In the genomic region with DNA sequence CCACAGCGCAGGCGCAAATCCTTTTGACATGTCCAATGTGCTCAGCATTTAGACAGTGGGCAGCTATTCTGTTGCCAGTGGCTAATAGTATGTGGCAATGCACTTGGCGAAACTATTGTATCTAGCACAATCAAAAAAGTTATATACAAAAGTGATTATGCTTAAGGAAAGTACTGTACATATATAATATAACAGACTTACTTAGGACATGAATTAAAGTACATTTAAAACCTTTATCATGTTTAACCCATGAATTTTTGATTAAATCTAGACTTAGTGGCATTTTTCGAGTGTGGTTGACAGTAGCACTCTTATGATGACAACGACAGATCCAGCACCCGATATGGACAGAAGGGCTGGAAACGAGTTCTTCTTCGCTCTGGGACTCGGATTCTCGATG, we compare ENCODE assay signal across 4 fruit fly cellular contexts.
TF ChIP-seq lines count a peak whose summit lies in the region.

No protein-coding gene starts in this region.

- TF ChIP-seq CTCF in whole organism, embryonic (GFP tag; optimal IDR thresholded peaks at IDR 0.05; lab: Kevin White, UChicago): no peak

TF ChIP-seq in whole organism, embryonic, 481 proteins besides CTCF, POLR2A, EP300 and RAD21 (continues in another document):
- no peak for TF ChIP-seq en (GFP tag; optimal IDR thresholded peaks at IDR 0.05; lab: Kevin White, UChicago)
- TF ChIP-seq CG18476 (GFP tag; optimal IDR thresholded peaks at IDR 0.05; lab: Kevin White, UChicago): peak; percentile 4
- no peak for TF ChIP-seq CG4854 (GFP tag; optimal IDR thresholded peaks at IDR 0.05; lab: Kevin White, UChicago)
- peak; percentile 67 for TF ChIP-seq nom (GFP tag; optimal IDR thresholded peaks at IDR 0.05; lab: Kevin White, UChicago)
- TF ChIP-seq CG4404 (GFP tag; IDR thresholded peaks at IDR 0.05; lab: Robert Waterston, UW): no peak
- TF ChIP-seq CG10267 (tag; optimal IDR thresholded peaks at IDR 0.05; lab: Kevin White, UChicago): peak; percentile 5
- peak; percentile 19 for TF ChIP-seq CG14710 (tag; optimal IDR thresholded peaks at IDR 0.05; lab: Kevin White, UChicago)
- TF ChIP-seq CG16815 (GFP tag; optimal IDR thresholded peaks at IDR 0.05; lab: Kevin White, UChicago): no peak
- TF ChIP-seq Drgx (GFP tag; IDR thresholded peaks at IDR 0.05; lab: Robert Waterston, UW): peak; percentile 7; the same call in 1 of the 2 replicates
- TF ChIP-seq D19A (tag; optimal IDR thresholded peaks at IDR 0.05; lab: Kevin White, UChicago): peak; percentile 18
- no peak for TF ChIP-seq Ptx1 (GFP tag; IDR thresholded peaks at IDR 0.05; lab: Robert Waterston, UW)
- peak; percentile 56 for TF ChIP-seq sens (GFP tag; lab: Kevin White, UChicago)
- TF ChIP-seq croc (GFP tag; conservative IDR thresholded peaks at IDR 0.05; lab: Robert Waterston, UW): 0 out of 3 replicates have a peak, but pooled peaks have one; percentile 17
- TF ChIP-seq lbe (GFP tag; optimal IDR thresholded peaks at IDR 0.05; lab: Kevin White, UChicago): peak; percentile 21
- peak; percentile 36 for TF ChIP-seq phol (tag; optimal IDR thresholded peaks at IDR 0.05; lab: Kevin White, UChicago)
- TF ChIP-seq lola (GFP tag; optimal IDR thresholded peaks at IDR 0.05; lab: Kevin White, UChicago): peak in 1 of 3 experiments; percentile 8
- no peak for TF ChIP-seq vvl (GFP tag; IDR thresholded peaks at IDR 0.05; lab: Robert Waterston, UW)
- TF ChIP-seq pho (GFP tag; optimal IDR thresholded peaks at IDR 0.05; lab: Kevin White, UChicago): no peak
- TF ChIP-seq HLHmδ (GFP tag; optimal IDR thresholded peaks at IDR 0.05; lab: Kevin White, UChicago): no peak
- TF ChIP-seq NC2β (GFP tag; optimal IDR thresholded peaks at IDR 0.05; lab: Kevin White, UChicago): no peak
- no peak for TF ChIP-seq Doc2 (GFP tag; IDR thresholded peaks at IDR 0.05; lab: Robert Waterston, UW)

TF ChIP-seq in whole organism, prepupa, 60 proteins besides CTCF, POLR2A, EP300 and RAD21 (continues in another document):
- TF ChIP-seq Lpt (GFP tag; optimal IDR thresholded peaks at IDR 0.05; lab: Kevin White, UChicago) (no peak), svp (GFP tag; lab: Kevin White, UChicago) (peak; percentile 70), salr (GFP tag; optimal IDR thresholded peaks at IDR 0.05; lab: Kevin White, UChicago) (peak; percentile 39 to 50), CG6792 (GFP tag; optimal IDR thresholded peaks at IDR 0.05; lab: Kevin White, UChicago) (peak; percentile 49), net (GFP tag; optimal IDR thresholded peaks at IDR 0.05; lab: Kevin White, UChicago) (peak; percentile 10), Smox (GFP tag; optimal IDR thresholded peaks at IDR 0.05; lab: Kevin White, UChicago) (peak; percentile 33), ss (GFP tag; optimal IDR thresholded peaks at IDR 0.05; lab: Kevin White, UChicago) (peak; percentile 61 to 66), CG8319 (GFP tag; optimal IDR thresholded peaks at IDR 0.05; lab: Kevin White, UChicago) (peak; percentile 8), CG8119 (GFP tag; IDR thresholded peaks at IDR 0.05; lab: Robert Waterston, UW) (peak; percentile 48; the same call in 2 of the 3 replicates), achi (GFP tag; optimal IDR thresholded peaks at IDR 0.05; lab: Kevin White, UChicago) (peak; percentile 54), esn (GFP tag; optimal IDR thresholded peaks at IDR 0.05; lab: Kevin White, UChicago) (peak; percentile 54), CG15336 (GFP tag; IDR thresholded peaks at IDR 0.05; lab: Robert Waterston, UW) (peak; percentile 30; the same call in 1 of the 2 replicates), Sox15 (GFP tag; optimal IDR thresholded peaks at IDR 0.05; lab: Kevin White, UChicago) (no peak), CG7368 (GFP tag; optimal IDR thresholded peaks at IDR 0.05; lab: Kevin White, UChicago) (peak; percentile 67), CG34406 (GFP tag; optimal IDR thresholded peaks at IDR 0.05; lab: Kevin White, UChicago) (no peak), Gug (GFP tag; IDR thresholded peaks at IDR 0.05; lab: Robert Waterston, UW) (no peak), pdm3 (GFP tag; optimal IDR thresholded peaks at IDR 0.05; lab: Kevin White, UChicago) (peak; percentile 54), fd59A (GFP tag; optimal IDR thresholded peaks at IDR 0.05; lab: Kevin White, UChicago) (peak; percentile 71), CG10669 (GFP tag; optimal IDR thresholded peaks at IDR 0.05; lab: Kevin White, UChicago) (peak; percentile 92), vri (GFP tag; optimal IDR thresholded peaks at IDR 0.05; lab: Kevin White, UChicago) (peak; percentile 24), CG6276 (GFP tag; optimal IDR thresholded peaks at IDR 0.05; lab: Kevin White, UChicago) (no peak), spab (GFP tag; optimal IDR thresholded peaks at IDR 0.05; lab: Kevin White, UChicago) (peak; percentile 92)

TF ChIP-seq in whole organism, pupa, 21 proteins besides CTCF, POLR2A, EP300 and RAD21:
- TF ChIP-seq D1 (tag; optimal IDR thresholded peaks at IDR 0.05; lab: Kevin White, UChicago) (peak; percentile 68), CG32121 (GFP tag; IDR thresholded peaks at IDR 0.05; lab: Robert Waterston, UW) (no peak), CG10348 (GFP tag; IDR thresholded peaks at IDR 0.05; lab: Robert Waterston, UW) (no peak), CG17806 (tag; optimal IDR thresholded peaks at IDR 0.05; lab: Kevin White, UChicago) (peak; percentile 93), CG8159 (tag; optimal IDR thresholded peaks at IDR 0.05; lab: Kevin White, UChicago) (peak; percentile 95), Snoo (tag; optimal IDR thresholded peaks at IDR 0.05; lab: Kevin White, UChicago) (no peak), Pif1B (GFP tag; optimal IDR thresholded peaks at IDR 0.05; lab: Kevin White, UChicago) (peak; percentile 37), CG12605 (GFP tag; IDR thresholded peaks at IDR 0.05; lab: Robert Waterston, UW) (no peak), CG15710 (tag; optimal IDR thresholded peaks at IDR 0.05; lab: Kevin White, UChicago) (peak; percentile 84), Ets98B (GFP tag; IDR thresholded peaks at IDR 0.05; lab: Robert Waterston, UW) (no peak; the same call in 1 of the 2 replicates), Pif1A (GFP tag; optimal IDR thresholded peaks at IDR 0.05; lab: Kevin White, UChicago) (peak; percentile 60), CG34367 (tag; optimal IDR thresholded peaks at IDR 0.05; lab: Kevin White, UChicago) (peak; percentile 83), rn (GFP tag; IDR thresholded peaks at IDR 0.05; lab: Robert Waterston, UW) (no peak), CG9948 (tag; optimal IDR thresholded peaks at IDR 0.05; lab: Kevin White, UChicago) (peak; percentile 87), CG13204 (GFP tag; optimal IDR thresholded peaks at IDR 0.05; lab: Kevin White, UChicago) (no peak), CG8301 (tag; optimal IDR thresholded peaks at IDR 0.05; lab: Kevin White, UChicago) (peak; percentile 75), CG4496 (GFP tag; IDR thresholded peaks at IDR 0.05; lab: Robert Waterston, UW) (peak; percentile 66), CG14655 (GFP tag; optimal IDR thresholded peaks at IDR 0.05; lab: Kevin White, UChicago) (peak; percentile 89), gl (tag; optimal IDR thresholded peaks at IDR 0.05; lab: Kevin White, UChicago) (peak; percentile 84), EcR (GFP tag; optimal IDR thresholded peaks at IDR 0.05; lab: Kevin White, UChicago) (no peak), fd96Ca (GFP tag; IDR thresholded peaks at IDR 0.05; lab: Robert Waterston, UW) (no peak)

TF ChIP-seq in whole organism, wandering third instar larva, 38 proteins besides CTCF, POLR2A, EP300 and RAD21 (continues in another document):
- no peak for TF ChIP-seq Dif (GFP tag; optimal IDR thresholded peaks at IDR 0.05; lab: Kevin White, UChicago; ENCODE audit: partially characterized antibody)
- TF ChIP-seq fru (GFP tag; optimal IDR thresholded peaks at IDR 0.05; lab: Kevin White, UChicago): peak; percentile 47
- no peak for TF ChIP-seq Mio (GFP tag; optimal IDR thresholded peaks at IDR 0.05; lab: Kevin White, UChicago)
- no peak for TF ChIP-seq Jra (GFP tag; optimal IDR thresholded peaks at IDR 0.05; lab: Kevin White, UChicago)
- no peak for TF ChIP-seq dmrt93B (GFP tag; optimal IDR thresholded peaks at IDR 0.05; lab: Kevin White, UChicago)
- no peak for TF ChIP-seq tai (GFP tag; optimal IDR thresholded peaks at IDR 0.05; lab: Kevin White, UChicago)
- TF ChIP-seq dl (GFP tag; optimal IDR thresholded peaks at IDR 0.05; lab: Kevin White, UChicago; ENCODE audit: insufficient read depth in 1 of 2, partially characterized antibody in 2 of 2): no peak
- peak; percentile 31 for TF ChIP-seq OdsH (GFP tag; optimal IDR thresholded peaks at IDR 0.05; lab: Kevin White, UChicago)
- no peak for TF ChIP-seq psq (GFP tag; optimal IDR thresholded peaks at IDR 0.05; lab: Kevin White, UChicago)
- TF ChIP-seq CG9705 (GFP tag; optimal IDR thresholded peaks at IDR 0.05; lab: Kevin White, UChicago): no peak
- peak; percentile 9 for TF ChIP-seq Sp1 (GFP tag; optimal IDR thresholded peaks at IDR 0.05; lab: Kevin White, UChicago)
- no peak for TF ChIP-seq GATAd (GFP tag; optimal IDR thresholded peaks at IDR 0.05; lab: Kevin White, UChicago)
- peak in 1 of 2 experiments; percentile 48 for TF ChIP-seq foxo (GFP tag; optimal IDR thresholded peaks at IDR 0.05; lab: Kevin White, UChicago)
- peak; percentile 29 for TF ChIP-seq HLH106 (tag; optimal IDR thresholded peaks at IDR 0.05; lab: Kevin White, UChicago)
- no peak for TF ChIP-seq Vsx2 (GFP tag; optimal IDR thresholded peaks at IDR 0.05; lab: Kevin White, UChicago; ENCODE audit: partially characterized antibody)
- TF ChIP-seq h (GFP tag; optimal IDR thresholded peaks at IDR 0.05; lab: Kevin White, UChicago): peak; percentile 41
- TF ChIP-seq CG32264 (GFP tag; optimal IDR thresholded peaks at IDR 0.05; lab: Kevin White, UChicago): no peak
- TF ChIP-seq woc (GFP tag; optimal IDR thresholded peaks at IDR 0.05; lab: Kevin White, UChicago): no peak
- peak; percentile 23 for TF ChIP-seq Hnf4 (GFP tag; optimal IDR thresholded peaks at IDR 0.05; lab: Kevin White, UChicago)
- no peak for TF ChIP-seq sage (GFP tag; optimal IDR thresholded peaks at IDR 0.05; lab: Kevin White, UChicago)
- TF ChIP-seq Myc (optimal IDR thresholded peaks at IDR 0.05; lab: Kevin White, UChicago): no peak
- peak; percentile 33 for TF ChIP-seq br (GFP tag; optimal IDR thresholded peaks at IDR 0.05; lab: Kevin White, UChicago)
- no peak for TF ChIP-seq CrebA (GFP tag; optimal IDR thresholded peaks at IDR 0.05; lab: Kevin White, UChicago; ENCODE audit: borderline replicate concordance)
- no peak for TF ChIP-seq brk (GFP tag; optimal IDR thresholded peaks at IDR 0.05; lab: Kevin White, UChicago)
- no peak for TF ChIP-seq dsf (GFP tag; optimal IDR thresholded peaks at IDR 0.05; lab: Kevin White, UChicago; ENCODE audit: borderline replicate concordance)
- TF ChIP-seq pan (optimal IDR thresholded peaks at IDR 0.05; lab: Kevin White, UChicago): no peak
- TF ChIP-seq jim (GFP tag; optimal IDR thresholded peaks at IDR 0.05; lab: Kevin White, UChicago): no peak
- TF ChIP-seq Dfd (GFP tag; optimal IDR thresholded peaks at IDR 0.05; lab: Kevin White, UChicago): no peak
- TF ChIP-seq Hr78 (GFP tag; optimal IDR thresholded peaks at IDR 0.05; lab: Kevin White, UChicago): no peak
- TF ChIP-seq Abd-B (GFP tag; optimal IDR thresholded peaks at IDR 0.05; lab: Kevin White, UChicago): no peak
- no peak for TF ChIP-seq N (GFP tag; optimal IDR thresholded peaks at IDR 0.05; lab: Kevin White, UChicago)
